Fruit fly (Drosophila melanogaster) whole organism, embryonic: ENCODE results near the gene Crtc.

Experiments
- Bgb ChIP-seq: fragments of 200-800 bp; sonication (Bioruptor generic); IDR thresholded peaks from 2 replicates; pipeline ENCODE4 v1.3.6; 2022; ENCODE audit warnings: missing biosample characterization, missing genetic modification characterization; ENCODE audit not compliant: partially characterized antibody
- CG10209 ChIP-seq: fragments of 200-800 bp; sonication (Bioruptor generic); optimal IDR thresholded peaks from 3 replicates; lab custom pipeline; 2017; ENCODE audit warnings: missing biosample characterization, mild to moderate bottlenecking, missing genetic modification characterization, missing genetic modification reagents
- CG10654 ChIP-seq: fragments of 200-800 bp; sonication (Bioruptor generic); optimal IDR thresholded peaks from 2 replicates; lab custom pipeline; 2016; ENCODE audit warnings: missing biosample characterization, missing genetic modification characterization
- CG11398 ChIP-seq: fragments of 200-800 bp; sonication (Bioruptor generic); optimal IDR thresholded peaks from 2 replicates; lab custom pipeline; 2016; ENCODE audit warnings: missing biosample characterization, missing genetic modification characterization
- CG12659 ChIP-seq: fragments of 200-800 bp; sonication (Bioruptor generic); optimal IDR thresholded peaks from 3 replicates; lab custom pipeline; 2017; ENCODE audit warnings: mild to moderate bottlenecking, missing biosample characterization, missing genetic modification reagents, missing genetic modification characterization
- CG12744 ChIP-seq: fragments of 200-800 bp; sonication (Bioruptor generic); optimal IDR thresholded peaks from 2 replicates; lab custom pipeline; 2016; ENCODE audit warnings: missing biosample characterization, missing genetic modification characterization
- CG15011 ChIP-seq: fragments of 200-800 bp; sonication (Bioruptor generic); optimal IDR thresholded peaks from 3 replicates; lab custom pipeline; 2018; ENCODE audit warnings: missing biosample characterization, mild to moderate bottlenecking, missing genetic modification characterization
- CG15073 ChIP-seq: fragments of 200-800 bp; sonication (Bioruptor generic); optimal IDR thresholded peaks from 2 replicates; lab custom pipeline; 2016; ENCODE audit warnings: missing biosample characterization, missing genetic modification characterization
- CG1647 ChIP-seq: fragments of 200-800 bp; sonication (Bioruptor generic); optimal IDR thresholded peaks from 3 replicates; lab custom pipeline; 2016; ENCODE audit warnings: missing biosample characterization, missing genetic modification characterization
- CG17186 ChIP-seq: fragments of 200-800 bp; sonication (Bioruptor generic); optimal IDR thresholded peaks from 3 replicates; lab custom pipeline; 2017; ENCODE audit warnings: missing biosample characterization, missing genetic modification reagents, missing genetic modification characterization
- CG18011 ChIP-seq: fragments of 200-800 bp; sonication (Bioruptor generic); optimal IDR thresholded peaks from 2 replicates; lab custom pipeline; 2017; ENCODE audit warnings: missing biosample characterization, missing genetic modification characterization, mild to moderate bottlenecking, moderate library complexity, missing genotype
- CG18262 ChIP-seq: fragments of 200-800 bp; optimal IDR thresholded peaks from 3 replicates; lab custom pipeline; 2019; ENCODE audit warnings: missing biosample characterization, mild to moderate bottlenecking, missing genetic modification characterization, moderate library complexity
- CG18619 ChIP-seq: fragments of 200-800 bp; sonication (Bioruptor generic); optimal IDR thresholded peaks from 3 replicates; lab custom pipeline; 2017; ENCODE audit warnings: missing biosample characterization, mild to moderate bottlenecking, missing genetic modification characterization
- CG2202 ChIP-seq: fragments of 200-800 bp; sonication (Bioruptor generic); optimal IDR thresholded peaks from 2 replicates; lab custom pipeline; 2018; ENCODE audit warnings: missing biosample characterization, mild to moderate bottlenecking, missing genetic modification characterization
- CG30403 ChIP-seq: fragments of 200-800 bp; sonication (Bioruptor generic); optimal IDR thresholded peaks from 3 replicates; lab custom pipeline; 2016; ENCODE audit warnings: missing biosample characterization, missing genetic modification characterization
- CG31388 ChIP-seq: fragments of 200-800 bp; sonication (Bioruptor generic); optimal IDR thresholded peaks from 2 replicates; lab custom pipeline; 2016; ENCODE audit warnings: missing biosample characterization, missing genetic modification characterization
- CG4424 ChIP-seq: fragments of 200-800 bp; sonication (Bioruptor generic); optimal IDR thresholded peaks from 3 replicates; lab custom pipeline; 2016; ENCODE audit warnings: missing biosample characterization, missing genetic modification characterization
- CG6689 ChIP-seq: fragments of 200-800 bp; sonication (Bioruptor generic); IDR thresholded peaks from 2 replicates; pipeline ENCODE4 v1.3.6; 2022; ENCODE audit warnings: missing biosample characterization, missing genetic modification characterization
- CG8089 ChIP-seq: fragments of 200-800 bp; sonication (Bioruptor generic); optimal IDR thresholded peaks from 3 replicates; lab custom pipeline; 2016; ENCODE audit warnings: missing biosample characterization, missing genetic modification characterization
- CG8388 ChIP-seq: fragments of 200-800 bp; sonication (Bioruptor generic); optimal IDR thresholded peaks from 2 replicates; lab custom pipeline; 2019; ENCODE audit warnings: missing biosample characterization, mild to moderate bottlenecking, missing genetic modification characterization, moderate library complexity
- CG8765 ChIP-seq: fragments of 200-800 bp; sonication (Bioruptor generic); IDR thresholded peaks from 2 replicates; pipeline ENCODE4 v1.3.6; 2022; ENCODE audit warnings: missing biosample characterization, missing genetic modification characterization
- Dp ChIP-seq: fragments of 200-800 bp; sonication (Bioruptor generic); optimal IDR thresholded peaks from 2 replicates; lab custom pipeline; 2018; ENCODE audit warnings: missing biosample characterization, mild to moderate bottlenecking, missing genetic modification characterization, moderate library complexity
- Ets65A ChIP-seq: fragments of 200-800 bp; sonication (Bioruptor generic); peaks from one replicate; lab custom pipeline; 2016; ENCODE audit warnings: missing biosample characterization, missing genetic modification characterization
- H2.0 ChIP-seq: fragments of 200-800 bp; sonication (Bioruptor generic); IDR thresholded peaks from 2 replicates; pipeline ENCODE4 v1.3.6; 2022; ENCODE audit warnings: missing biosample characterization, missing genetic modification characterization
- Hand ChIP-seq: fragments of 200-800 bp; sonication (Bioruptor generic); optimal IDR thresholded peaks from 2 replicates; lab custom pipeline; 2017; ENCODE audit warnings: mild to moderate bottlenecking, missing biosample characterization, missing genetic modification reagents, missing genetic modification characterization
- Hmr ChIP-seq: fragments of 200-800 bp; sonication (Bioruptor generic); optimal IDR thresholded peaks from 3 replicates; lab custom pipeline; 2017; ENCODE audit warnings: mild to moderate bottlenecking, missing biosample characterization, missing genetic modification reagents, missing genetic modification characterization
- Hr39 ChIP-seq: fragments of >200 bp; optimal IDR thresholded peaks from 2 replicates; lab custom pipeline; 2017
- Hsf ChIP-seq: fragments of 200-800 bp; sonication (Bioruptor generic); optimal IDR thresholded peaks from 3 replicates; lab custom pipeline; 2016; ENCODE audit warnings: missing biosample characterization, missing genetic modification characterization
- NFAT ChIP-seq: fragments of 200-800 bp; sonication (Bioruptor generic); IDR thresholded peaks from 2 replicates; pipeline ENCODE4 v1.3.6; 2022; ENCODE audit warnings: missing biosample characterization, missing genetic modification characterization
- Neu2 ChIP-seq: fragments of 200-800 bp; sonication (Bioruptor generic); optimal IDR thresholded peaks from 3 replicates; lab custom pipeline; 2016; ENCODE audit warnings: missing biosample characterization, missing genetic modification characterization, borderline replicate concordance
- Rfx ChIP-seq: fragments of 200-800 bp; sonication (Bioruptor generic); IDR thresholded peaks from 2 replicates; pipeline ENCODE4 v1.3.6; 2022; ENCODE audit warnings: missing biosample characterization, missing genetic modification characterization
- Side ChIP-seq: fragments of 200-800 bp; sonication (Bioruptor generic); optimal IDR thresholded peaks from 2 replicates; lab custom pipeline; 2016; ENCODE audit warnings: missing biosample characterization, missing genetic modification characterization
- abd-A ChIP-seq: fragments of 200-800 bp; sonication (Bioruptor generic); optimal IDR thresholded peaks from 3 replicates; lab custom pipeline; 2019; ENCODE audit warnings: missing biosample characterization, mild to moderate bottlenecking, missing genetic modification characterization, moderate library complexity
- bowl ChIP-seq: fragments of 200-800 bp; sonication (Bioruptor generic); IDR thresholded peaks from 2 replicates; pipeline ENCODE4 v1.3.6; 2022; ENCODE audit warnings: missing biosample characterization, missing genetic modification characterization
- ewg ChIP-seq: fragments of 200-800 bp; sonication (Bioruptor generic); optimal IDR thresholded peaks from 3 replicates; lab custom pipeline; 2017; ENCODE audit warnings: mild to moderate bottlenecking, missing biosample characterization, missing genetic modification reagents, missing genetic modification characterization
- eyg ChIP-seq: fragments of 200-800 bp; sonication (Bioruptor generic); optimal IDR thresholded peaks from 3 replicates; lab custom pipeline; 2016; ENCODE audit warnings: missing biosample characterization, missing genetic modification characterization
- gcm2 ChIP-seq: fragments of 200-800 bp; sonication (Bioruptor generic); optimal IDR thresholded peaks from 2 replicates; lab custom pipeline; 2016; ENCODE audit warnings: missing biosample characterization, missing genetic modification characterization
- grn ChIP-seq: fragments of 200-800 bp; sonication (Bioruptor generic); optimal IDR thresholded peaks from 3 replicates; lab custom pipeline; 2017; ENCODE audit warnings: missing biosample characterization, missing genetic modification characterization
- ind ChIP-seq: fragments of 200-800 bp; sonication (Bioruptor generic); optimal IDR thresholded peaks from 3 replicates; lab custom pipeline; 2016; ENCODE audit warnings: missing biosample characterization, missing genetic modification characterization
- jing ChIP-seq: fragments of 200-800 bp; sonication (Bioruptor generic); optimal IDR thresholded peaks from 2 replicates; lab custom pipeline; 2018; ENCODE audit warnings: missing biosample characterization, mild to moderate bottlenecking, missing genetic modification characterization
- lola ChIP-seq, 3 experiments: fragments of >200 bp in 2 of 3; fragments of 200-800 bp in 1 of 3; sonication (Bioruptor generic) in 1 of 3; optimal IDR thresholded peaks; 2 replicates each; lab custom pipeline; 2017 to 2019; ENCODE audit warnings: missing biosample characterization in 3 of 3, missing genetic modification characterization in 3 of 3, mild to moderate bottlenecking in 1 of 3, moderate library complexity in 1 of 3
- nom ChIP-seq: fragments of 200-800 bp; sonication (Bioruptor generic); optimal IDR thresholded peaks from 2 replicates; lab custom pipeline; 2017; ENCODE audit warnings: missing biosample characterization, missing genetic modification characterization, mild to moderate bottlenecking, moderate library complexity, missing genetic modification reagents
- org-1 ChIP-seq: fragments of 200-800 bp; sonication (Bioruptor generic); optimal IDR thresholded peaks from 2 replicates; lab custom pipeline; 2017; ENCODE audit warnings: missing biosample characterization, missing genetic modification characterization
- rib ChIP-seq: fragments of 200-800 bp; sonication (Bioruptor generic); IDR thresholded peaks from 2 replicates; pipeline ENCODE4 v1.3.6; 2022; ENCODE audit warnings: missing biosample characterization, missing genetic modification characterization
- sc ChIP-seq, 3 experiments: fragments of >200 bp in 2 of 3; fragments of 200-800 bp in 1 of 3; sonication (Bioruptor generic) in 1 of 3; optimal IDR thresholded peaks; 2 replicates in 2 of 3; 3 replicates in 1 of 3; lab custom pipeline; 2017; ENCODE audit warnings: mild to moderate bottlenecking in 1 of 3, missing biosample characterization in 1 of 3, missing genetic modification characterization in 1 of 3, missing genetic modification reagents in 1 of 3
- ssp ChIP-seq: fragments of 200-800 bp; sonication (Bioruptor generic); IDR thresholded peaks from 2 replicates; pipeline ENCODE4 v1.3.6; 2022; ENCODE audit warnings: missing biosample characterization, missing genetic modification characterization
- stc ChIP-seq: fragments of 200-800 bp; sonication (Bioruptor generic); IDR thresholded peaks from 2 replicates; pipeline ENCODE4 v1.3.6; 2022; ENCODE audit warnings: missing biosample characterization, missing genetic modification characterization
- tin ChIP-seq: fragments of 200-800 bp; sonication (Bioruptor generic); optimal IDR thresholded peaks from 3 replicates; lab custom pipeline; 2016; ENCODE audit warnings: missing biosample characterization, missing genetic modification characterization
- tna ChIP-seq: fragments of 200-800 bp; sonication (Bioruptor generic); IDR thresholded peaks from 2 replicates; pipeline ENCODE4 v1.3.6; 2022; ENCODE audit warnings: missing biosample characterization, missing genetic modification characterization; ENCODE audit not compliant: partially characterized antibody
- vvl ChIP-seq: fragments of 200-800 bp; sonication (Bioruptor generic); IDR thresholded peaks from 2 replicates; pipeline ENCODE4 v1.3.6; 2022; ENCODE audit warnings: missing biosample characterization, missing genetic modification characterization

Crtc gene

dm6 chr3L:17655837-17656308, 13.2 kb downstream of the Crtc start (continued):
- no peak for TF ChIP-seq ind (GFP tag; lab: Kevin White, UChicago)
- no peak for TF ChIP-seq nom (GFP tag; lab: Kevin White, UChicago)
- TF ChIP-seq jing (GFP tag; lab: Kevin White, UChicago), result no peak
- peak; percentile 63 for TF ChIP-seq Ets65A (GFP tag; lab: Kevin White, UChicago)
- no peak for TF ChIP-seq Neu2
- TF ChIP-seq CG10654, result no peak
- no peak for TF ChIP-seq CG4424
- no peak for TF ChIP-seq CG31388 (GFP tag; lab: Kevin White, UChicago)
- no peak for TF ChIP-seq eyg (GFP tag; lab: Kevin White, UChicago)
- TF ChIP-seq tna (GFP tag; lab: Robert Waterston, UW), result 0 out of 2 replicates have a peak, but pooled peaks have one; percentile 29
- TF ChIP-seq rib (GFP tag; lab: Robert Waterston, UW), result no peak
- TF ChIP-seq NFAT, result peak; percentile 60; the same call in 1 of the 2 replicates
- no peak for TF ChIP-seq CG12744 (GFP tag; lab: Kevin White, UChicago)
- no peak for TF ChIP-seq Hr39
- no peak for TF ChIP-seq gcm2 (GFP tag; lab: Kevin White, UChicago)
- peak; percentile 50; the same call in 1 of the 2 replicates for TF ChIP-seq Rfx (GFP tag; lab: Robert Waterston, UW)
- TF ChIP-seq CG8765 (GFP tag; lab: Robert Waterston, UW), result no peak
- no peak for TF ChIP-seq CG8089 (GFP tag; lab: Kevin White, UChicago)
- TF ChIP-seq ewg (GFP tag; lab: Kevin White, UChicago), result peak; percentile 28
- TF ChIP-seq vvl (GFP tag; lab: Robert Waterston, UW), result peak; percentile 58; the same call in 1 of the 2 replicates
- TF ChIP-seq grn (GFP tag; lab: Kevin White, UChicago), result peak; percentile 52
- TF ChIP-seq H2.0 (GFP tag; lab: Robert Waterston, UW), result no peak
- no peak for TF ChIP-seq ssp (GFP tag; lab: Robert Waterston, UW)
- TF ChIP-seq CG15011 (GFP tag; lab: Kevin White, UChicago), result peak; percentile 19
- no peak for TF ChIP-seq org-1 (GFP tag; lab: Kevin White, UChicago)
- peak; percentile 12 for TF ChIP-seq CG18011
- TF ChIP-seq Dp, result peak; percentile 55
- TF ChIP-seq Hsf (GFP tag; lab: Kevin White, UChicago), result no peak
- peak; percentile 60; the same call in 1 of the 2 replicates for TF ChIP-seq bowl
- no peak for TF ChIP-seq CG30403
- peak; percentile 59 for TF ChIP-seq Hmr
- no peak for TF ChIP-seq Side
- no peak for TF ChIP-seq CG1647 (GFP tag; lab: Kevin White, UChicago)
- no peak for TF ChIP-seq CG11398 (GFP tag; lab: Kevin White, UChicago)
- 0 out of 2 replicates have a peak, but pooled peaks have one; percentile 30 for TF ChIP-seq stc
- TF ChIP-seq lola (GFP tag; optimal IDR thresholded peaks at IDR 0.05; lab: Kevin White, UChicago), result no peak
- TF ChIP-seq sc (optimal IDR thresholded peaks at IDR 0.05; lab: Kevin White, UChicago), result no peak
- no peak for TF ChIP-seq sc (GFP tag; optimal IDR thresholded peaks at IDR 0.05; lab: Kevin White, UChicago)
- TF ChIP-seq tin (GFP tag; lab: Kevin White, UChicago), result no peak
- TF ChIP-seq CG18619 (GFP tag; lab: Kevin White, UChicago), result no peak
- TF ChIP-seq CG17186 (GFP tag; lab: Kevin White, UChicago), result no peak
- TF ChIP-seq CG18262 (tag; lab: Kevin White, UChicago), result no peak
- TF ChIP-seq Hand (GFP tag; lab: Kevin White, UChicago), result peak; percentile 37
- TF ChIP-seq CG6689, result no peak
- peak; percentile 46 for TF ChIP-seq CG10209 (GFP tag; lab: Kevin White, UChicago)
- no peak for TF ChIP-seq CG2202 (tag; lab: Kevin White, UChicago)
- TF ChIP-seq Bgb (GFP tag; lab: Robert Waterston, UW), result no peak
- TF ChIP-seq abd-A (tag; lab: Kevin White, UChicago), result peak; percentile 28
- no peak for TF ChIP-seq CG8388
- TF ChIP-seq CG15073, result no peak
- TF ChIP-seq CG12659 (GFP tag; lab: Kevin White, UChicago), result peak; percentile 38
